Worm (Caenorhabditis elegans): ENCODE results near the gene Y6D1A.1.

Y6D1A.1 gene

ce11 chrII:11843441-11843840 lies 20.0 kb upstream of the Y6D1A.1 start:
- TF ChIP-seq W03F9.2 (tag; optimal IDR thresholded peaks at IDR 0.05) (no peak), him-1 (tag; optimal IDR thresholded peaks at IDR 0.05) (no peak), dao-5 (tag; optimal IDR thresholded peaks at IDR 0.05) (no peak)

- TF ChIP-seq him-1 (tag; optimal IDR thresholded peaks at IDR 0.05) (no peak), W03F9.2 (tag; optimal IDR thresholded peaks at IDR 0.05) (no peak), dao-5 (tag; optimal IDR thresholded peaks at IDR 0.05) (no peak)
Observed at ce11 chrII:11842766-11843165, 19.4 kb upstream of the Y6D1A.1 start.

ce11 chrII:11842317-11842716 lies 18.9 kb upstream of the Y6D1A.1 start, which contains the start of gene T27D12.1:
Gene T27D12.1, plus strand, starts transcription at chrII:11842617.
- TF ChIP-seq W03F9.2 (tag; optimal IDR thresholded peaks at IDR 0.05): no peak
- no peak for TF ChIP-seq him-1 (tag; optimal IDR thresholded peaks at IDR 0.05)
- no peak for TF ChIP-seq dao-5 (tag; optimal IDR thresholded peaks at IDR 0.05)

- TF ChIP-seq him-1 (tag; optimal IDR thresholded peaks at IDR 0.05): no peak
- no peak for TF ChIP-seq dao-5 (tag; optimal IDR thresholded peaks at IDR 0.05)
- no peak for TF ChIP-seq W03F9.2 (tag; optimal IDR thresholded peaks at IDR 0.05)
Observed at ce11 chrII:11841653-11842052, 18.2 kb upstream of the Y6D1A.1 start.

- TF ChIP-seq W03F9.2 (tag; optimal IDR thresholded peaks at IDR 0.05) (no peak), dao-5 (tag; optimal IDR thresholded peaks at IDR 0.05) (no peak), him-1 (tag; optimal IDR thresholded peaks at IDR 0.05) (no peak)
Observed at ce11 chrII:11839116-11839515, 15.7 kb upstream of the Y6D1A.1 start.

- no peak for TF ChIP-seq dao-5 (tag; optimal IDR thresholded peaks at IDR 0.05)
- no peak for TF ChIP-seq him-1 (tag; optimal IDR thresholded peaks at IDR 0.05)
- TF ChIP-seq W03F9.2 (tag; optimal IDR thresholded peaks at IDR 0.05): no peak
Observed at ce11 chrII:11838353-11838752, 14.9 kb upstream of the Y6D1A.1 start.

ce11 chrII:11836554-11837218 lies 13.3 kb upstream of the Y6D1A.1 start:
- TF ChIP-seq W03F9.2 (tag; optimal IDR thresholded peaks at IDR 0.05) (no peak), him-1 (tag; optimal IDR thresholded peaks at IDR 0.05) (no peak), dao-5 (tag; optimal IDR thresholded peaks at IDR 0.05) (no peak)

- no peak for TF ChIP-seq him-1 (tag; optimal IDR thresholded peaks at IDR 0.05)
Observed at ce11 chrII:11835208-11835607, 11.8 kb upstream of the Y6D1A.1 start, which contains the start of gene T27D12.6. Gene T27D12.6, plus strand, starts transcription at chrII:11835508.

- no peak for TF ChIP-seq him-1 (tag; optimal IDR thresholded peaks at IDR 0.05)
- TF ChIP-seq W03F9.2 (tag; optimal IDR thresholded peaks at IDR 0.05): no peak
- no peak for TF ChIP-seq dao-5 (tag; optimal IDR thresholded peaks at IDR 0.05)
Observed at ce11 chrII:11832475-11832874, 9.1 kb upstream of the Y6D1A.1 start, which contains the start of gene clec-144. Gene clec-144, minus strand, starts transcription at chrII:11832575.

ce11 chrII:11830601-11831000 lies 7.2 kb upstream of the Y6D1A.1 start:
- TF ChIP-seq W03F9.2 (tag; optimal IDR thresholded peaks at IDR 0.05) (no peak), dao-5 (tag; optimal IDR thresholded peaks at IDR 0.05) (no peak), him-1 (tag; optimal IDR thresholded peaks at IDR 0.05) (no peak)

- no peak for TF ChIP-seq W03F9.2 (tag; optimal IDR thresholded peaks at IDR 0.05)
- TF ChIP-seq him-1 (tag; optimal IDR thresholded peaks at IDR 0.05): no peak
- TF ChIP-seq dao-5 (tag; optimal IDR thresholded peaks at IDR 0.05): no peak
Observed at ce11 chrII:11829920-11830319, 6.5 kb upstream of the Y6D1A.1 start, which contains the start of gene pes-5. Gene pes-5, minus strand, starts transcription at chrII:11830020.

ce11 chrII:11819824-11820223 lies 3.6 kb downstream of the Y6D1A.1 start, which contains the start of gene Y6D1A.2:
Gene Y6D1A.2, minus strand, starts transcription at chrII:11819924.
- TF ChIP-seq him-1 (tag; optimal IDR thresholded peaks at IDR 0.05) (no peak), W03F9.2 (tag; optimal IDR thresholded peaks at IDR 0.05) (no peak), dao-5 (tag; optimal IDR thresholded peaks at IDR 0.05) (no peak)

- TF ChIP-seq W03F9.2 (tag; optimal IDR thresholded peaks at IDR 0.05) (no peak), him-1 (tag; optimal IDR thresholded peaks at IDR 0.05) (no peak), dao-5 (tag; optimal IDR thresholded peaks at IDR 0.05) (no peak)
Observed at ce11 chrII:11816475-11816874, 6.9 kb downstream of the Y6D1A.1 start, which contains the start of gene pap-3. Gene pap-3, minus strand, starts transcription at chrII:11816575.

ce11 chrII:11816014-11816413 lies 7.4 kb downstream of the Y6D1A.1 start:
- TF ChIP-seq W03F9.2 (tag; optimal IDR thresholded peaks at IDR 0.05) (no peak), him-1 (tag; optimal IDR thresholded peaks at IDR 0.05) (no peak), dao-5 (tag; optimal IDR thresholded peaks at IDR 0.05) (no peak)

- TF ChIP-seq W03F9.2 (tag; optimal IDR thresholded peaks at IDR 0.05) (no peak), dao-5 (tag; optimal IDR thresholded peaks at IDR 0.05) (no peak), him-1 (tag; optimal IDR thresholded peaks at IDR 0.05) (no peak)
Observed at ce11 chrII:11813895-11814369, 9.5 kb downstream of the Y6D1A.1 start, which contains the start of gene F43G6.8. Gene F43G6.8, minus strand, starts transcription at chrII:11814092.

Measured in whole organism, L4/young adult.